Fruit fly (Drosophila melanogaster) whole organism, embryonic: ENCODE data around the gene CG13032.

Experiments used
- ATbp ChIP-seq: fragments of 200-800 bp; sonication (Bioruptor generic); optimal IDR thresholded peaks from 2 replicates; lab custom pipeline; 2017; ENCODE audit warnings: missing biosample characterization, mild to moderate bottlenecking, missing genetic modification characterization, missing genetic modification reagents
- CG1024 ChIP-seq: fragments of 200-800 bp; sonication (Bioruptor generic); IDR thresholded peaks from 2 replicates; pipeline ENCODE4 v1.3.6; 2022; ENCODE audit warnings: missing biosample characterization, missing genetic modification characterization
- CG10565 ChIP-seq: fragments of 200-800 bp; sonication (Bioruptor generic); optimal IDR thresholded peaks from 3 replicates; lab custom pipeline; 2016; ENCODE audit warnings: missing biosample characterization, mild to moderate bottlenecking, missing genetic modification characterization
- CG12299 ChIP-seq: fragments of 200-800 bp; sonication (Bioruptor generic); optimal IDR thresholded peaks from 2 replicates; lab custom pipeline; 2018; ENCODE audit warnings: missing biosample characterization, mild to moderate bottlenecking, missing genetic modification characterization
- CG12391 ChIP-seq: fragments of 200-800 bp; sonication (Bioruptor generic); optimal IDR thresholded peaks from 3 replicates; lab custom pipeline; 2018; ENCODE audit warnings: missing biosample characterization, mild to moderate bottlenecking, missing genetic modification characterization, moderate library complexity
- CG15073 ChIP-seq: fragments of 200-800 bp; sonication (Bioruptor generic); optimal IDR thresholded peaks from 2 replicates; lab custom pipeline; 2016; ENCODE audit warnings: missing biosample characterization, missing genetic modification characterization
- CG15514 ChIP-seq: fragments of 200-800 bp; sonication (Bioruptor generic); optimal IDR thresholded peaks from 3 replicates; lab custom pipeline; 2017; ENCODE audit warnings: missing biosample characterization, missing genetic modification characterization, mild to moderate bottlenecking, moderate library complexity, missing genetic modification reagents
- CG17361 ChIP-seq: fragments of 200-800 bp; sonication (Bioruptor generic); IDR thresholded peaks from 3 replicates; pipeline ENCODE4 v1.3.6; 2022; ENCODE audit warnings: missing biosample characterization, missing genetic modification characterization
- CG2116 ChIP-seq: fragments of 200-800 bp; sonication (Bioruptor generic); optimal IDR thresholded peaks from 3 replicates; lab custom pipeline; 2018; ENCODE audit warnings: missing biosample characterization, mild to moderate bottlenecking, missing genetic modification characterization
- CG30020 ChIP-seq: fragments of 200-800 bp; optimal IDR thresholded peaks from 2 replicates; lab custom pipeline; 2019; ENCODE audit warnings: missing biosample characterization, mild to moderate bottlenecking, missing genetic modification characterization, moderate library complexity
- CG3065 ChIP-seq: fragments of 200-800 bp; sonication (Bioruptor generic); optimal IDR thresholded peaks from 2 replicates; lab custom pipeline; 2016; ENCODE audit warnings: missing biosample characterization, missing genetic modification characterization
- CG32767 ChIP-seq: fragments of 200-800 bp; sonication (Bioruptor generic); IDR thresholded peaks from 2 replicates; pipeline ENCODE4 v1.3.6; 2022; ENCODE audit warnings: missing biosample characterization, missing genetic modification characterization
- CG33557 ChIP-seq: fragments of 200-800 bp; sonication (Bioruptor generic); optimal IDR thresholded peaks from 2 replicates; lab custom pipeline; 2019; ENCODE audit warnings: missing biosample characterization, mild to moderate bottlenecking, missing genetic modification characterization, moderate library complexity
- CG5953 ChIP-seq: fragments of 200-800 bp; sonication (Bioruptor generic); IDR thresholded peaks from 2 replicates; pipeline ENCODE4 v1.3.6; 2022; ENCODE audit warnings: missing biosample characterization, missing genetic modification characterization
- CG6272 ChIP-seq: fragments of 200-800 bp; sonication (Bioruptor generic); IDR thresholded peaks from 2 replicates; pipeline ENCODE4 v1.3.6; 2022; ENCODE audit warnings: missing biosample characterization, missing genetic modification characterization
- CG6654 ChIP-seq: fragments of 200-800 bp; sonication (Bioruptor generic); optimal IDR thresholded peaks from 2 replicates; lab custom pipeline; 2017; ENCODE audit warnings: missing biosample characterization, mild to moderate bottlenecking, missing genetic modification characterization
- CG9727 ChIP-seq: fragments of 200-800 bp; sonication (Bioruptor generic); optimal IDR thresholded peaks from 3 replicates; lab custom pipeline; 2017; ENCODE audit warnings: missing biosample characterization, mild to moderate bottlenecking, missing genetic modification characterization
- Dbx ChIP-seq: fragments of 200-800 bp; sonication (Bioruptor generic); IDR thresholded peaks from 3 replicates; pipeline ENCODE4 v1.3.6; 2022; ENCODE audit warnings: missing biosample characterization, missing genetic modification characterization
- Fer2 ChIP-seq: fragments of 200-800 bp; sonication (Bioruptor generic); optimal IDR thresholded peaks from 2 replicates; lab custom pipeline; 2018; ENCODE audit warnings: missing biosample characterization, mild to moderate bottlenecking, missing genetic modification characterization, moderate library complexity
- Gug ChIP-seq: fragments of 200-800 bp; sonication (Bioruptor generic); IDR thresholded peaks from 4 replicates; pipeline ENCODE4 v1.3.6; 2022; ENCODE audit warnings: missing biosample characterization, missing genetic modification characterization
- Hmr ChIP-seq: fragments of 200-800 bp; sonication (Bioruptor generic); optimal IDR thresholded peaks from 3 replicates; lab custom pipeline; 2017; ENCODE audit warnings: mild to moderate bottlenecking, missing biosample characterization, missing genetic modification reagents, missing genetic modification characterization
- Hr51 ChIP-seq, 2 experiments: fragments of 200-800 bp; sonication (Bioruptor generic); optimal IDR thresholded peaks; 2 replicates in 1 of 2; 3 replicates in 1 of 2; lab custom pipeline; 2016 to 2018; ENCODE audit warnings: missing biosample characterization in 2 of 2, missing genetic modification characterization in 2 of 2, mild to moderate bottlenecking in 1 of 2, moderate library complexity in 1 of 2
- Hsf ChIP-seq: fragments of 200-800 bp; sonication (Bioruptor generic); optimal IDR thresholded peaks from 3 replicates; lab custom pipeline; 2016; ENCODE audit warnings: missing biosample characterization, missing genetic modification characterization
- Meics ChIP-seq: fragments of 200-800 bp; sonication (Bioruptor generic); optimal IDR thresholded peaks from 2 replicates; lab custom pipeline; 2017; ENCODE audit warnings: missing biosample characterization, mild to moderate bottlenecking, missing genetic modification characterization
- NC2β ChIP-seq: fragments of 200-800 bp; sonication (Bioruptor generic); optimal IDR thresholded peaks from 2 replicates; lab custom pipeline; 2016; ENCODE audit warnings: missing biosample characterization, missing genetic modification characterization
- NfI ChIP-seq: fragments of 200-800 bp; sonication (Bioruptor generic); optimal IDR thresholded peaks from 3 replicates; lab custom pipeline; 2018; ENCODE audit warnings: missing biosample characterization, mild to moderate bottlenecking, missing genetic modification characterization, moderate library complexity
- Pdp1 ChIP-seq, 2 experiments: fragments of 200-800 bp; sonication (Bioruptor generic); optimal IDR thresholded peaks; 3 replicates each; lab custom pipeline; 2016; ENCODE audit warnings: missing biosample characterization in 2 of 2, missing genetic modification characterization in 2 of 2, mild to moderate bottlenecking in 1 of 2, moderate library complexity in 1 of 2
- Poxn ChIP-seq: fragments of 200-800 bp; sonication (Bioruptor generic); IDR thresholded peaks from 2 replicates; pipeline ENCODE4 v1.3.6; 2022; ENCODE audit warnings: missing biosample characterization, missing genetic modification characterization
- Stat92E ChIP-seq, 3 experiments: fragments of >200 bp in 2 of 3; fragments of 200-800 bp in 1 of 3; sonication (Bioruptor generic) in 1 of 3; optimal IDR thresholded peaks; 2 replicates each; lab custom pipeline; 2017 to 2019; ENCODE audit warnings: missing biosample characterization in 3 of 3, missing genetic modification characterization in 3 of 3, mild to moderate bottlenecking in 1 of 3, moderate library complexity in 1 of 3
- Tbp ChIP-seq: fragments of >200 bp; optimal IDR thresholded peaks from 2 replicates; lab custom pipeline; 2018; ENCODE audit warnings: missing biosample characterization, missing genetic modification characterization
- Xrp1 ChIP-seq: fragments of 200-800 bp; sonication (Bioruptor generic); IDR thresholded peaks from 2 replicates; pipeline ENCODE4 v1.3.6; 2022; ENCODE audit warnings: missing biosample characterization, missing genetic modification characterization
- bowl ChIP-seq: fragments of 200-800 bp; sonication (Bioruptor generic); IDR thresholded peaks from 2 replicates; pipeline ENCODE4 v1.3.6; 2022; ENCODE audit warnings: missing biosample characterization, missing genetic modification characterization
- ham ChIP-seq: fragments of 200-800 bp; sonication (Bioruptor generic); IDR thresholded peaks from 2 replicates; pipeline ENCODE4 v1.3.6; 2022; ENCODE audit warnings: missing biosample characterization, missing genetic modification characterization
- her ChIP-seq: fragments of 200-800 bp; sonication (Bioruptor generic); optimal IDR thresholded peaks from 2 replicates; lab custom pipeline; 2016; ENCODE audit warnings: missing biosample characterization, missing genetic modification characterization
- hkb ChIP-seq, 2 experiments: fragments of 200-800 bp in 1 of 2; fragments of >200 bp in 1 of 2; sonication (Bioruptor generic) in 1 of 2; IDR thresholded peaks in 1 of 2; optimal IDR thresholded peaks in 1 of 2; 2 replicates each; pipeline versions ENCODE4 v1.3.6 to Lab custom; 2017 to 2022; ENCODE audit warnings: missing biosample characterization in 1 of 2, missing genetic modification characterization in 1 of 2
- ind ChIP-seq: fragments of 200-800 bp; sonication (Bioruptor generic); optimal IDR thresholded peaks from 3 replicates; lab custom pipeline; 2016; ENCODE audit warnings: missing biosample characterization, missing genetic modification characterization
- ken ChIP-seq: fragments of 200-800 bp; sonication (Bioruptor generic); IDR thresholded peaks from 3 replicates; pipeline ENCODE4 v1.3.6; 2022; ENCODE audit warnings: missing biosample characterization, missing genetic modification characterization
- kni ChIP-seq: fragments of 200-800 bp; sonication (Bioruptor generic); optimal IDR thresholded peaks from 3 replicates; lab custom pipeline; 2017; ENCODE audit warnings: mild to moderate bottlenecking, missing biosample characterization, missing genetic modification reagents, missing genetic modification characterization
- lab ChIP-seq: fragments of 200-800 bp; sonication (Bioruptor generic); optimal IDR thresholded peaks from 3 replicates; lab custom pipeline; 2017; ENCODE audit warnings: missing biosample characterization, missing genetic modification characterization, mild to moderate bottlenecking, moderate library complexity, missing genetic modification reagents
- luna ChIP-seq: fragments of 200-800 bp; sonication (Bioruptor generic); optimal IDR thresholded peaks from 2 replicates; lab custom pipeline; 2016; ENCODE audit warnings: missing biosample characterization, missing genetic modification characterization
- pan ChIP-seq, 4 experiments: fragments of >200 bp in 3 of 4; fragments of 200-800 bp in 1 of 4; sonication (Bioruptor generic) in 1 of 4; optimal IDR thresholded peaks in 3 of 4; IDR thresholded peaks in 1 of 4; 2 replicates each; pipeline versions ENCODE4 v1.3.6 to Lab custom; 2017 to 2022; ENCODE audit warnings: missing biosample characterization in 2 of 4, missing genetic modification characterization in 2 of 4, mixed read lengths in 1 of 4
- pum ChIP-seq: fragments of 200-800 bp; sonication (Bioruptor generic); optimal IDR thresholded peaks from 2 replicates; lab custom pipeline; 2016; ENCODE audit warnings: missing biosample characterization, missing genetic modification characterization
- schlank ChIP-seq: fragments of 200-800 bp; sonication (Bioruptor generic); optimal IDR thresholded peaks from 2 replicates; lab custom pipeline; 2018; ENCODE audit warnings: missing biosample characterization, mild to moderate bottlenecking, missing genetic modification characterization
- sens-2 ChIP-seq: fragments of 200-800 bp; sonication (Bioruptor generic); IDR thresholded peaks from 2 replicates; pipeline ENCODE4 v1.3.6; 2022; ENCODE audit warnings: missing biosample characterization, missing genetic modification characterization
- so ChIP-seq: fragments of 200-800 bp; sonication (Bioruptor generic); IDR thresholded peaks from 3 replicates; pipeline ENCODE4 v1.3.6; 2022; ENCODE audit warnings: missing biosample characterization, missing genetic modification characterization
- stwl ChIP-seq: fragments of 200-800 bp; sonication (Bioruptor generic); optimal IDR thresholded peaks from 3 replicates; lab custom pipeline; 2018; ENCODE audit warnings: missing biosample characterization, mild to moderate bottlenecking, missing genetic modification characterization, moderate library complexity
- unc-4 ChIP-seq: fragments of 200-800 bp; sonication (Bioruptor generic); IDR thresholded peaks from 2 replicates; pipeline ENCODE4 v1.3.6; 2022; ENCODE audit warnings: missing biosample characterization, missing genetic modification characterization; ENCODE audit not compliant: partially characterized antibody

The CG13032 gene

DNA sequence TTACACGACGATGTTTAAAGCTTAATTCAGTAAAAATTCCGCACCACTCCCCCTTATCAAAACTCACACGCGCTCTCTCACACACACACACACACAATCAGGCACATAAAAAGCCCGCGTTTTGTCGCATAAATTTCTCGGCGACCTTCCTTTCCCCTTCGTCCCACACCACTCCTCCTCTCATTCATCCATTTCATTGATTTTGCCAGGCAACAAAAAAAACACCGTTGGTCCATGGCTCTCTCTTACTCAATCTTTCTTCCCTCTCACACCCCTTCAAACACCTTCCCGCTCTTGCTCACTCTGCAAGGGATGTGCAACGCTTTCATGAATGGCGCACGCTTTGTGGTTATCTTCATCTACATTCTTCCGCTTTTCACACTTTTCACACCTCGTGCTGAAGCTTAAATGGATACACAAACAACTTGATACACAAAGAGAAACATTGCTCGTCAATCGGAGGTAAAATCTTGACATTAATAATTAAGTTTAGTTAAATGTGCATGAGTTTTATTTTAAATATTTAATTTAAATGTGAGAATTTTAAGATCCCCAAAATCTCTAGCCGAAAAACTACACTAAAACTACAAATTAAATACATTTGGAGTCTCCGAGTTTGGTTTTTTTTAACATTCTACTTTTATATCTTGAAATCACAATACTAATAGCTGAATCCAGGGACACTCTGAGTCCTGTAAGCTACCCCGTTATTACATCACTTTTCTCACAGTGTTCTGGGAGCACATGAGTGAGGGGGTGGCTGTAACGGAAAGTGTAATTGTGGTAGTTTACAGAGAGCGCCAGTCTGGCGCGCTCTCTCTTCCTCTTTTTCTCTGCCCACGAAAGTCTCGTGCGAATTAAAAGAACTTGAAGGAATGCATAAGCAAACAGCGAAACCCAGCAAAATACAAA, 13.5 kb upstream of the CG13032 start (continued):
- TF ChIP-seq ham (GFP tag; lab: Robert Waterston, UW) (peak; percentile 81), Fer2 (tag; lab: Kevin White, UChicago) (peak; percentile 94), Tbp (GFP tag; lab: Kevin White, UChicago) (no peak), Stat92E (GFP tag; optimal IDR thresholded peaks at IDR 0.05; lab: Kevin White, UChicago) (peak in 1 of 3 experiments; percentile 92), Pdp1 (GFP tag; optimal IDR thresholded peaks at IDR 0.05; lab: Kevin White, UChicago) (peak; percentile 89 to 96), CG5953 (GFP tag; lab: Robert Waterston, UW) (peak; percentile 92), ken (GFP tag; lab: Robert Waterston, UW) (peak; percentile 93), CG30020 (tag; lab: Kevin White, UChicago) (peak; percentile 77), NC2β (GFP tag; lab: Kevin White, UChicago) (peak; percentile 75), bowl (GFP tag; lab: Robert Waterston, UW) (peak; percentile 88), schlank (tag; lab: Kevin White, UChicago) (peak; percentile 88), CG15514 (GFP tag; lab: Kevin White, UChicago) (peak; percentile 91), her (GFP tag; lab: Kevin White, UChicago) (peak; percentile 81), Hmr (peak; percentile 98), Hr51 (GFP tag; optimal IDR thresholded peaks at IDR 0.05; lab: Kevin White, UChicago) (peak; percentile 92 to 97), hkb (optimal IDR thresholded peaks at IDR 0.05; lab: Kevin White, UChicago) (no peak), hkb (GFP tag; IDR thresholded peaks at IDR 0.05; lab: Robert Waterston, UW) (peak; percentile 96), CG3065 (GFP tag; lab: Kevin White, UChicago) (peak; percentile 89), Meics (GFP tag; lab: Kevin White, UChicago) (peak; percentile 97), CG1024 (GFP tag; lab: Robert Waterston, UW) (peak; percentile 82), Dbx (GFP tag; lab: Robert Waterston, UW) (peak; percentile 94), unc-4 (GFP tag; lab: Robert Waterston, UW) (no peak), ind (GFP tag; lab: Kevin White, UChicago) (peak; percentile 98), kni (peak; percentile 78), CG2116 (GFP tag; lab: Kevin White, UChicago) (peak; percentile 79), CG12299 (peak; percentile 95), lab (GFP tag; lab: Kevin White, UChicago) (peak; percentile 98), NfI (GFP tag; lab: Kevin White, UChicago) (peak; percentile 96), CG17361 (peak; percentile 100), Poxn (GFP tag; lab: Robert Waterston, UW) (peak; percentile 72), stwl (tag; lab: Kevin White, UChicago) (peak; percentile 23), CG6654 (GFP tag; lab: Kevin White, UChicago) (peak; percentile 92), CG33557 (GFP tag; lab: Kevin White, UChicago) (peak; percentile 89), ATbp (GFP tag; lab: Kevin White, UChicago) (peak; percentile 98), luna (GFP tag; lab: Kevin White, UChicago) (peak; percentile 73), CG10565 (GFP tag; lab: Kevin White, UChicago) (peak; percentile 85), pan (optimal IDR thresholded peaks at IDR 0.05; lab: Kevin White, UChicago) (no peak), pan (GFP tag; optimal IDR thresholded peaks at IDR 0.05 in 1 of 2, IDR thresholded peaks at IDR 0.05 in 1 of 2) (peak in 1 of 2 experiments; percentile 95), Hsf (peak; percentile 93), so (peak; percentile 94), pum (peak; percentile 92), CG15073 (peak; percentile 78), Gug (GFP tag; lab: Robert Waterston, UW) (peak; percentile 97), Xrp1 (GFP tag; lab: Robert Waterston, UW) (peak; percentile 96), CG6272 (GFP tag; lab: Robert Waterston, UW) (peak; percentile 85), CG12391 (tag; lab: Kevin White, UChicago) (peak; percentile 97), sens-2 (GFP tag; lab: Robert Waterston, UW) (peak; percentile 92), CG32767 (GFP tag; lab: Robert Waterston, UW) (peak; percentile 95), CG9727 (GFP tag; lab: Kevin White, UChicago) (peak; percentile 98)
